Fruit fly (Drosophila melanogaster): Measurements from ENCODE around the gene SclB.

Gene SclB

dm6 chr2L:16889608-16890007 lies 51.8 kb downstream of the SclB start, which contains the start of gene CG42556:
CG42556 (plus strand) TSS chr2L:16889908.
- no peak for TF ChIP-seq CG14655 (GFP tag; optimal IDR thresholded peaks at IDR 0.05)
- no peak for TF ChIP-seq EcR (GFP tag; optimal IDR thresholded peaks at IDR 0.05)
- no peak for TF ChIP-seq fd96Ca (GFP tag; IDR thresholded peaks at IDR 0.05)
- no peak for TF ChIP-seq Ets98B (GFP tag; IDR thresholded peaks at IDR 0.05)
- TF ChIP-seq CG13204 (GFP tag; optimal IDR thresholded peaks at IDR 0.05): no peak
- TF ChIP-seq rn (GFP tag; IDR thresholded peaks at IDR 0.05): no peak
- no peak for TF ChIP-seq gl (tag; optimal IDR thresholded peaks at IDR 0.05)
- no peak for TF ChIP-seq CG8159 (tag; optimal IDR thresholded peaks at IDR 0.05)
- TF ChIP-seq CG17806 (tag; optimal IDR thresholded peaks at IDR 0.05): no peak
- TF ChIP-seq CG32121 (GFP tag; IDR thresholded peaks at IDR 0.05): no peak
- TF ChIP-seq CG12605 (GFP tag; IDR thresholded peaks at IDR 0.05): no peak
- TF ChIP-seq Snoo (tag; optimal IDR thresholded peaks at IDR 0.05): no peak
- TF ChIP-seq CG4496 (GFP tag; IDR thresholded peaks at IDR 0.05): no peak
- no peak for TF ChIP-seq Pif1A (GFP tag; optimal IDR thresholded peaks at IDR 0.05)
- no peak for TF ChIP-seq D1 (tag; optimal IDR thresholded peaks at IDR 0.05)
- TF ChIP-seq CG15710 (tag; optimal IDR thresholded peaks at IDR 0.05): no peak
- TF ChIP-seq CG9948 (tag; optimal IDR thresholded peaks at IDR 0.05): no peak
- no peak for TF ChIP-seq CG10348 (GFP tag; IDR thresholded peaks at IDR 0.05)
- TF ChIP-seq Pif1B (GFP tag; optimal IDR thresholded peaks at IDR 0.05): no peak
- TF ChIP-seq CG8301 (tag; optimal IDR thresholded peaks at IDR 0.05): no peak
